Worm (Caenorhabditis elegans): Measurements from ENCODE around the gene T20D4.7.

Gene T20D4.7

DNA sequence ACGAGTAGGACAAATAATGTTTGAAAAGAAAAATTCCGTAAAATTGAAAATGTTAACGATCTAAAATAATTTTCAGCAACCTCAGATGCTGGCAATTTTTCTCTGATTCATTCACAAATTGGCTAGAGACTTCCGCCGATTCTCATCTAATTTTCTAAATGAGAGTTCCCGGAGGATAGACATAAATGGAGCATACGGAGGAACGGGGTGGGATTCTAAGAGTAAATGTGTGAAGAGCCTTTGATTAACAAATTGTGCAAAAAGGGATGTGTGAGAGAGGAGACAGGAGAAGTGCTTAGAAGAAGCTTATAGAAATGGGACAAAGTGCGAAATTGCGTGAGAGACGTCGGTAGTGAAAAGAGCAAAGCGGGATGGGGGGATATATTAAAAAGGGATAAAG lies 42.9 kb downstream of the T20D4.7 start:
- TF ChIP-seq rpc-1 (optimal IDR thresholded peaks at IDR 0.05): no peak
- no peak for TF ChIP-seq rpc-1 (tag; optimal IDR thresholded peaks at IDR 0.05)
- TF ChIP-seq ZK185.1 (tag; optimal IDR thresholded peaks at IDR 0.05; ENCODE audit: poor library complexity, severe bottlenecking): no peak
- no peak for TF ChIP-seq mxl-1 (tag; optimal IDR thresholded peaks at IDR 0.05)
- TF ChIP-seq nhr-90 (tag; optimal IDR thresholded peaks at IDR 0.05): no peak
- TF ChIP-seq ztf-22 (GFP tag; optimal IDR thresholded peaks at IDR 0.05): no peak
- TF ChIP-seq lir-1 (GFP tag; conservative IDR thresholded peaks at IDR 0.05): no peak
- no peak for TF ChIP-seq unc-130 (GFP tag; optimal IDR thresholded peaks at IDR 0.05)
- TF ChIP-seq nhr-120 (GFP tag; IDR thresholded peaks at IDR 0.05): no peak
- TF ChIP-seq F37B4.10 (GFP tag; IDR thresholded peaks at IDR 0.05): no peak

DNA sequence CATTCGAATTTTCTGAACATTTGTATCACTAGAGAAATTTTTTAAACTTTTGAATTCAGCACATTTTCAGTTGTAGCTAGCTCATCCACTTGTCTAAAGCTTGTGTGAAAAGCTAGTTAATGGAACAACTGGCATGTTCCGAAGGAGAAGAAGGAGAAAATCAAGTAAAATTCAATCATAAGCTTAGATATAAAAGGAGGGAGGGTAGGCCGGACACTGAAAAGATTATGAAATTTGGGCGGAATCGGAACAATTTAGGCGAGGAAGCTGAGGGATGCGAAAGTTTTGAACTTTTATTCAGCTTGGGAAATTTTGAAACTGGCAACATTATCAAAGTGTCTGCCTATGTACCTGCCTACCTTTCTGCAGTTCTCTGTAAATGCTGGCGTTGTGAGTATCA lies 43.8 kb downstream of the T20D4.7 start:
- no peak for TF ChIP-seq ZK185.1 (tag; optimal IDR thresholded peaks at IDR 0.05; ENCODE audit: poor library complexity, severe bottlenecking)
- no peak for TF ChIP-seq tlf-1 (GFP tag; optimal IDR thresholded peaks at IDR 0.05)
- no peak for TF ChIP-seq cebp-2 (GFP tag; IDR thresholded peaks at IDR 0.05)
- no peak for TF ChIP-seq chd-7 (tag; optimal IDR thresholded peaks at IDR 0.05)
- no peak for TF ChIP-seq tbp1 (GFP tag; optimal IDR thresholded peaks at IDR 0.05)
- TF ChIP-seq egl-44 (GFP tag; IDR thresholded peaks at IDR 0.05): no peak
- TF ChIP-seq sea-2 (GFP tag; IDR thresholded peaks at IDR 0.05): no peak
- TF ChIP-seq sptf-2 (GFP tag; optimal IDR thresholded peaks at IDR 0.05): no peak
- no peak for TF ChIP-seq madf-8 (GFP tag; conservative IDR thresholded peaks at IDR 0.05)
- TF ChIP-seq hsf-1 (GFP tag; IDR thresholded peaks at IDR 0.05): no peak
- TF ChIP-seq atf-7 (tag; optimal IDR thresholded peaks at IDR 0.05): no peak
- TF ChIP-seq nhr-179 (tag; optimal IDR thresholded peaks at IDR 0.05): no peak
- no peak for TF ChIP-seq T26A5.8 (tag; optimal IDR thresholded peaks at IDR 0.05)

ce11 chrV:3454620-3455019 lies 45.9 kb downstream of the T20D4.7 start:
- no peak for TF ChIP-seq F49E8.2 (tag; optimal IDR thresholded peaks at IDR 0.05; ENCODE audit: insufficient read depth)
- no peak for TF ChIP-seq B0336.3 (GFP tag; IDR thresholded peaks at IDR 0.05)
- TF ChIP-seq F10E7.11 (tag; optimal IDR thresholded peaks at IDR 0.05): no peak
- no peak for TF ChIP-seq ZK185.1 (tag; optimal IDR thresholded peaks at IDR 0.05; ENCODE audit: poor library complexity, severe bottlenecking)
- TF ChIP-seq fkh-3 (tag; optimal IDR thresholded peaks at IDR 0.05): no peak
- no peak for TF ChIP-seq dpff-1 (tag; optimal IDR thresholded peaks at IDR 0.05)
- TF ChIP-seq ccch-3 (GFP tag; optimal IDR thresholded peaks at IDR 0.05): no peak
- no peak for TF ChIP-seq F33H1.4 (GFP tag; IDR thresholded peaks at IDR 0.05)
- no peak for TF ChIP-seq madf-8 (GFP tag; conservative IDR thresholded peaks at IDR 0.05)
- no peak; the same call in 1 of the 2 replicates for TF ChIP-seq zfh-2 (GFP tag; conservative IDR thresholded peaks at IDR 0.05)
- no peak for TF ChIP-seq zim-3 (tag; optimal IDR thresholded peaks at IDR 0.05)
- TF ChIP-seq hrde-1 (tag; optimal IDR thresholded peaks at IDR 0.05; ENCODE audit: borderline replicate concordance): no peak
- TF ChIP-seq F22D6.2 (tag; optimal IDR thresholded peaks at IDR 0.05): no peak
- no peak for TF ChIP-seq mxl-1 (tag; optimal IDR thresholded peaks at IDR 0.05)
- no peak for TF ChIP-seq lin-35 (GFP tag; optimal IDR thresholded peaks at IDR 0.05)
- no peak for TF ChIP-seq C06A6.2 (GFP tag; conservative IDR thresholded peaks at IDR 0.05)
- no peak for TF ChIP-seq rcor-1 (GFP tag; IDR thresholded peaks at IDR 0.05)

DNA sequence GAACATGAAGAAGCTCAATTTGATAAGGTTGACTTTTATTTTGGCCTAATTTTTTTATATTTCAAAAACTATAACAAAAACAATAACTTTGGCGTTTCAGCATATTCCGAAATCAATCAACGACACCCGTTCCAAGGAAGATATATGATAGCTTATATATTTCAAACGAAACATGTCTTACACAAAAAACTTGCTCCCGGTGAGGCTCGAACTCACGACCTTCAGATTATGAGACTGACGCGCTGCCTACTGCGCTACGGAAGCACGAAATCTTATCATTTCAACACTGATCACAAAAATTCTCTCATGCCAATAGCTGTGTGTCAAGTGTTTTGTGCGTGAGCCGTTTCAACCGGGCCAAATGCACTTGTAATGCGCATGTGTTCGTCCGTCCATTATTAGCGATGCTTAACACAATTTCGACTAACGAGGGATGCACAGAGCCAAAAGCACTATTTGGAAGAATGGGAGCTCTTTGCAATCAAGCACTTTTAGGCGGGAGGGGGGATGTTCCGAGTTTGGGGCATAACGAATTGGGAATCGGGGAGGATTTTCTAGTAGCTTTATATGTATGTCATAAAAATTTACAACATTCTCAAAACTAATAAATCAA lies 46.5 kb downstream of the T20D4.7 start:
- TF ChIP-seq mxl-1 (tag; optimal IDR thresholded peaks at IDR 0.05): peak; percentile 44
- TF ChIP-seq ama-1 (optimal IDR thresholded peaks at IDR 0.05): no peak
- TF ChIP-seq ama-1 (GFP tag; optimal IDR thresholded peaks at IDR 0.05): peak in 1 of 2 experiments; percentile 40
- TF ChIP-seq tbp1 (GFP tag; optimal IDR thresholded peaks at IDR 0.05): peak; percentile 84
- TF ChIP-seq C06A6.2 (GFP tag; conservative IDR thresholded peaks at IDR 0.05): no peak
- TF ChIP-seq nhr-90 (tag; optimal IDR thresholded peaks at IDR 0.05): peak; percentile 53
- TF ChIP-seq K12H6.12 (tag; optimal IDR thresholded peaks at IDR 0.05): no peak
- TF ChIP-seq lin-26 (GFP tag; IDR thresholded peaks at IDR 0.05): peak; percentile 82
- TF ChIP-seq egl-44 (GFP tag; IDR thresholded peaks at IDR 0.05): no peak
- TF ChIP-seq snpc-4 (GFP tag; optimal IDR thresholded peaks at IDR 0.05): no peak
- TF ChIP-seq snpc-4 (tag; optimal IDR thresholded peaks at IDR 0.05): peak in 1 of 4 experiments; percentile 7
- 0 out of 2 replicates have a peak, but pooled peaks have one; percentile 21 for TF ChIP-seq Y56A3A.18 (GFP tag; IDR thresholded peaks at IDR 0.05)
- no peak for TF ChIP-seq Y53F4B.3 (GFP tag; IDR thresholded peaks at IDR 0.05)
- no peak for TF ChIP-seq ztf-18 (tag; optimal IDR thresholded peaks at IDR 0.05)
- no peak for TF ChIP-seq zfh-2 (GFP tag; conservative IDR thresholded peaks at IDR 0.05)
- no peak for TF ChIP-seq mes-4 (tag; optimal IDR thresholded peaks at IDR 0.05)
